Worm (Caenorhabditis elegans) whole organism, L4 larva: ENCODE results near the gene syx-16.

Source experiments
- F49E8.2 ChIP-seq: sonication (generic microtip); optimal IDR thresholded peaks from 2 replicates; lab custom pipeline; 2016; ENCODE audit warnings: missing compliant biosample characterization, mild to moderate bottlenecking, missing genetic modification characterization, borderline replicate concordance
- R02D3.7 ChIP-seq: fragments of 150-350 bp; sonication (generic microtip); optimal IDR thresholded peaks from 3 replicates; lab custom pipeline; 2014; ENCODE audit warnings: missing biosample characterization, missing genetic modification characterization
- aly-2 ChIP-seq: sonication (generic microtip); optimal IDR thresholded peaks from 2 replicates; lab custom pipeline; 2018; ENCODE audit warnings: missing biosample characterization, missing genetic modification characterization
- ceh-32 ChIP-seq: sonication (generic microtip); optimal IDR thresholded peaks from 2 replicates; lab custom pipeline; 2016; ENCODE audit warnings: mild to moderate bottlenecking, missing genetic modification characterization, missing compliant biosample characterization; ENCODE audit not compliant: poor library complexity
- lin-1 ChIP-seq: fragments of 200-800 bp; sonication (Bioruptor generic); IDR thresholded peaks from 2 replicates; pipeline ENCODE4 v1.3.6; 2022; ENCODE audit warnings: missing genetic modification reagents, missing genetic modification characterization, missing compliant biosample characterization
- lin-38 ChIP-seq: fragments of 200-800 bp; sonication (Bioruptor generic); IDR thresholded peaks from 2 replicates; pipeline ENCODE4 v1.3.6; 2022; ENCODE audit warnings: missing genetic modification reagents, missing genetic modification characterization, missing compliant biosample characterization
- nhr-41 ChIP-seq: fragments of 200-800 bp; sonication (Bioruptor generic); IDR thresholded peaks from 2 replicates; pipeline ENCODE4 v1.3.6; 2022; ENCODE audit warnings: missing genetic modification reagents, missing genetic modification characterization, missing compliant biosample characterization
- nhr-48 ChIP-seq: sonication (generic microtip); optimal IDR thresholded peaks from 2 replicates; lab custom pipeline; 2016; ENCODE audit warnings: mild to moderate bottlenecking, missing genetic modification characterization, missing compliant biosample characterization
- nhr-6 ChIP-seq: fragments of 150-350 bp; optimal IDR thresholded peaks from 2 replicates; lab custom pipeline; 2014; ENCODE audit warnings: missing biosample characterization, missing genetic modification characterization
- zag-1 ChIP-seq: fragments of 150-350 bp; optimal IDR thresholded peaks from 2 replicates; lab custom pipeline; 2014; ENCODE audit warnings: missing biosample characterization, missing genetic modification characterization

syx-16 gene

ce11 chrIII:5159505-5159904 lies 49.4 kb downstream of the syx-16 start, which contains the start of gene T10F2.5:
Gene T10F2.5 (minus strand): TSS chrIII:5159605.
- no peak for TF ChIP-seq nhr-48 (tag; lab: Kevin White, UChicago)
- no peak for TF ChIP-seq F49E8.2 (tag; lab: Kevin White, UChicago)
- no peak for TF ChIP-seq ceh-32 (tag; lab: Kevin White, UChicago)
- peak; percentile 34 for TF ChIP-seq lin-38 (GFP tag; lab: Robert Waterston, UW)
- no peak for TF ChIP-seq nhr-41
- TF ChIP-seq zag-1 (tag; lab: Kevin White, UChicago) = no peak
- TF ChIP-seq, all 104 proteins: peak for 1

DNA sequence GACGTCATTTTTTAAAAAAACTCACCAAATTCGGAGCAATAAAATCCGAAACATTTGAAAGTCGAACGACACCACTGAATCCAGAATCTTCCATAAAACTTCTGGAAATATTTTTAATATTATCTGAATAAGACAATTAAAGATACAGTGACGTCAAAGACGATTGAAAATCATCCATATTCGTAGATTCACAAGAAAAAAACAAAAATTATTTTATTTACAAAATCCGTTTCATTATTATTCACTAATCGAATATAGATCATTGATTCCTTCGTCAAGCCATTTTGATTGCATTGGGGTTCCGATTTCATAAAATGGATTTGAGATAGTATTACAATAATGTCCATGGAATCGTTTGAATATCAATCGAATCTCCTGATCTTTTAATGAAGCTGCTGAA lies 50.2 kb downstream of the syx-16 start, which contains the start of gene oxy-4:
TSS of gene oxy-4 (minus strand) at position 101 of the 400 bp plus-strand sequence.
- TF ChIP-seq R02D3.7 (tag; lab: Kevin White, UChicago) (no peak), lin-1 (GFP tag; lab: Robert Waterston, UW) (no peak), nhr-6 (tag; lab: Kevin White, UChicago) (no peak), aly-2 (tag; lab: Kevin White, UChicago) (no peak)
